Worm (Caenorhabditis elegans): ENCODE measurements around the gene rbm-26.
A peak's percentile ranks its signal among the peaks of the same experiment; 100 is the strongest.

The rbm-26 gene

DNA sequence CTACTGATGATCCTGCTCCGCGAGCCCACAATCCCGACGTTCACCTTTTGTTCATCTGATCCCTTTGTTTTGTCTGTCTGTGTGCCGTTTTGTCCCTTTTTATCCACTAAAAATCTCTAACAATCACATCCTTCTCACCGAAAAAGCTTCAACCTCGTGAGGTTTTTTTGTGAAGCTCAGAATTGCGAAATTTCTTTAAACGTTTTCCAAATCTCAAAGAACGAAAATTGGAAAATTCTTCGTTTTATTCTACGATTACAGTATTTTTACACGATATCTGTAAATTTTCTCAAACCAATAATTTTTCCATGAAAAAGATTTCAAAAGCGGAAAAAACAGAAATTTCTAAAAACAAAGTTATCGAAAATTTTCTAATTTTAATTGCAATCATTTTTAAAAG lies 37.1 kb upstream of the rbm-26 start:
- TF ChIP-seq aly-2 (tag; optimal IDR thresholded peaks at IDR 0.05) (no peak), zag-1 (tag; optimal IDR thresholded peaks at IDR 0.05) (no peak), sea-2 (GFP tag; optimal IDR thresholded peaks at IDR 0.05) (no peak)

DNA sequence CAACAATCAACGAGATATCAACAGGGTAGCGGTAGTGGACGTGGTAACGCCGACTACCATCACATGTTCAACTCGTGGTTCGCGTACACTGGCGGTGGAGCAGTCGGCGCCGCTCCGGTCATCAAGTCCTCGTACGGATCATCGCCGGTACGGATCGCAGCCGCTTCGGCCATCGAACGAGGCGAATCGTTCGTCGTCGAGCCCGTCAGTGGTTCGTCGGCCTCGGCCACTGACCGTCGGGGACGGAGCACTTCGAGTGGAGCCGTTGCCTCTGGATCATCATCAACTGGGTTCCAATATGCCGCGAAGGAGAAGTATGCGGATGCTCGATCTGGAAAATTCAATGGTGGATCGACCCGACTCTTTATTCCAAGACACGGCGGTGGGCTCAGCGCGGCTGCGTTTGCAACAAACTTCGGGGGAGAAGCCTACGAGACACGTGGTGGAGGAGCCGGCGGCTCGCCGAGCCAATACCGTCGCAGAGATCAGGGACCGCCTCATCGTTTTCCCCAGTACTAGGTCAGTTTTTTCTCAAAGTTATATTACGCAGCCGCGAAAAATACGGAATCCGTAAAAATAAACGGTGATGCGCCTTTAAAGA lies 35.9 kb upstream of the rbm-26 start:
- TF ChIP-seq ztf-4 (tag; optimal IDR thresholded peaks at IDR 0.05): no peak
- no peak for TF ChIP-seq elt-2 (tag; optimal IDR thresholded peaks at IDR 0.05)
- no peak for TF ChIP-seq snpc-4 (tag; optimal IDR thresholded peaks at IDR 0.05)
- no peak for TF ChIP-seq unc-39 (tag; optimal IDR thresholded peaks at IDR 0.05)
- no peak for TF ChIP-seq fkh-2 (tag; optimal IDR thresholded peaks at IDR 0.05)
- TF ChIP-seq nhr-237 (tag; optimal IDR thresholded peaks at IDR 0.05): no peak
- TF ChIP-seq nhr-12 (tag; optimal IDR thresholded peaks at IDR 0.05): no peak
- TF ChIP-seq nhr-23 (tag; optimal IDR thresholded peaks at IDR 0.05): no peak
- TF ChIP-seq unc-62 (GFP tag; optimal IDR thresholded peaks at IDR 0.05): no peak
- no peak for TF ChIP-seq nfya-1 (tag; optimal IDR thresholded peaks at IDR 0.05; ENCODE audit: insufficient read depth)
- TF ChIP-seq egl-27 (tag; optimal IDR thresholded peaks at IDR 0.05): no peak
- no peak for TF ChIP-seq lin-39 (tag; optimal IDR thresholded peaks at IDR 0.05)

DNA sequence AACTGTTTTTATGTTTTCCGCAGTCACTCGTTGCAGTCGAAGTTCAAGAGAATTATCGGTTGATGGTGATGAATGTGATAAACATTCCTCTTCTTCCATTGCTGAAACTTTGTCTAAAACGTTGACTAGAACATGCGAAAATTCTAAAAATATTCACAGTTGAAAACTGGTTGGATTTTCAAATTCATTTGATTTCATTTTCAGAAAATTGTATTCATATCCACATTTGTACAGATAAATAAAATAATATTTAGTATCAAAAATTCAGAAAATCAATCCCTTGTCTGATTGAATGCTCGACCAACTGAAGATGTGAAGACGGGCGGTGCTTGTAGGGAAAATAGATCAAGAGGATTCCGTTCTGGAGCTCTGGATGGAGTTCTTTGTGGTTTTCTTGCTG lies 33.6 kb upstream of the rbm-26 start, which contains the start of gene F54E7.9:
Gene F54E7.9 (minus strand): TSS at position 101 of the 400 bp plus-strand sequence.
- TF ChIP-seq sea-2 (GFP tag; optimal IDR thresholded peaks at IDR 0.05): no peak
- no peak for TF ChIP-seq egl-5 (tag; optimal IDR thresholded peaks at IDR 0.05)
- TF ChIP-seq zag-1 (tag; optimal IDR thresholded peaks at IDR 0.05): no peak
- no peak for TF ChIP-seq nhr-77 (tag; optimal IDR thresholded peaks at IDR 0.05)
- TF ChIP-seq nhr-11 (tag; optimal IDR thresholded peaks at IDR 0.05): no peak
- no peak for TF ChIP-seq nfya-1 (tag; optimal IDR thresholded peaks at IDR 0.05; ENCODE audit: insufficient read depth)
- TF ChIP-seq pqm-1 (tag; optimal IDR thresholded peaks at IDR 0.05): no peak
- TF ChIP-seq ZK546.5 (tag; optimal IDR thresholded peaks at IDR 0.05): no peak
- no peak for TF ChIP-seq unc-62 (GFP tag; optimal IDR thresholded peaks at IDR 0.05)
- TF ChIP-seq fkh-2 (tag; optimal IDR thresholded peaks at IDR 0.05): no peak
- no peak for TF ChIP-seq ztf-11 (tag; optimal IDR thresholded peaks at IDR 0.05)
- TF ChIP-seq fkh-10 (GFP tag; optimal IDR thresholded peaks at IDR 0.05): no peak
- no peak for TF ChIP-seq ceh-16 (tag; optimal IDR thresholded peaks at IDR 0.05)
- no peak for TF ChIP-seq nhr-76 (tag; optimal IDR thresholded peaks at IDR 0.05)
- TF ChIP-seq jun-1 (tag; optimal IDR thresholded peaks at IDR 0.05): no peak
- TF ChIP-seq mml-1 (tag; optimal IDR thresholded peaks at IDR 0.05): no peak
- no peak for TF ChIP-seq mdl-1 (tag; optimal IDR thresholded peaks at IDR 0.05)
- no peak for TF ChIP-seq ztf-4 (tag; optimal IDR thresholded peaks at IDR 0.05)
- TF ChIP-seq nhr-237 (tag; optimal IDR thresholded peaks at IDR 0.05): no peak

DNA sequence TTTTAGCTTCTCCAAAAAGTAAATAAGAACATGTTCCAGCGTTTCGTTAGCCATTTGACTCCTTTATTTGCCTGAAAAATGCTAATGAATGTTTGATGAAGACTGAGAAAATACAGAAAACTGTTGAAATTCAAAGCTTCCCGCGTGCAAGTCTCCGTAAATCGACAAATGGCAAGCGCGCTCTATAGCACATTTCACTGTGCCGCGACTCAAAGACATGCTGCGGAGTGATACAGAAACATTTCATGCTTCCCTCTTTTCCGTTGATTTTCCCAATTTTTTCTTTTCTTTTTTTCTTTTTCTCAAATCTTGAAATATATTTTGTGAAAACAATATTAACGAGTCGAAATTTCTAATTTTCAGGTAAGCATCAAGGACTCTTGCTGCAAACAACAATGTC lies 32.4 kb upstream of the rbm-26 start, which contains the start of the genes ska-3 and rps-12:
Gene ska-3 (minus strand): TSS at position 71 of the 400 bp plus-strand sequence.
Gene rps-12 (plus strand): TSS at position 364 of the 400 bp plus-strand sequence.
- TF ChIP-seq nhr-28 (tag; optimal IDR thresholded peaks at IDR 0.05): peak; percentile 42
- peak; percentile 97 for TF ChIP-seq fkh-10 (GFP tag; optimal IDR thresholded peaks at IDR 0.05)
- TF ChIP-seq egl-5 (tag; optimal IDR thresholded peaks at IDR 0.05): peak; percentile 98
- TF ChIP-seq nhr-25 (tag; optimal IDR thresholded peaks at IDR 0.05): peak; percentile 100
- TF ChIP-seq zag-1 (tag; optimal IDR thresholded peaks at IDR 0.05): peak; percentile 70
- peak; percentile 100 for TF ChIP-seq R02D3.7 (tag; optimal IDR thresholded peaks at IDR 0.05)
- peak; percentile 54 for TF ChIP-seq fkh-2 (tag; optimal IDR thresholded peaks at IDR 0.05)
- peak; percentile 94 for TF ChIP-seq snpc-4 (tag; optimal IDR thresholded peaks at IDR 0.05)
- TF ChIP-seq sea-2 (GFP tag; optimal IDR thresholded peaks at IDR 0.05): no peak
- TF ChIP-seq ZK546.5 (tag; optimal IDR thresholded peaks at IDR 0.05): peak; percentile 78
- peak; percentile 38 to 97 (median 91) for TF ChIP-seq elt-3 (tag; optimal IDR thresholded peaks at IDR 0.05)
- peak; percentile 93 for TF ChIP-seq egl-27 (tag; optimal IDR thresholded peaks at IDR 0.05)
- peak; percentile 100 for TF ChIP-seq nhr-23 (tag; optimal IDR thresholded peaks at IDR 0.05)
- peak; percentile 99 for TF ChIP-seq lin-39 (tag; optimal IDR thresholded peaks at IDR 0.05)
- peak; percentile 99 for TF ChIP-seq nfya-1 (tag; optimal IDR thresholded peaks at IDR 0.05; ENCODE audit: insufficient read depth)
- TF ChIP-seq nhr-77 (tag; optimal IDR thresholded peaks at IDR 0.05): peak; percentile 95
- peak; percentile 75 for TF ChIP-seq daf-12 (tag; optimal IDR thresholded peaks at IDR 0.05)
- TF ChIP-seq nhr-43 (tag; optimal IDR thresholded peaks at IDR 0.05; ENCODE audit: poor library complexity, severe bottlenecking): peak; percentile 98
- peak; percentile 100 for TF ChIP-seq lin-15B (tag; optimal IDR thresholded peaks at IDR 0.05)
- TF ChIP-seq elt-2 (tag; optimal IDR thresholded peaks at IDR 0.05): peak; percentile 89
- TF ChIP-seq eor-1 (tag; optimal IDR thresholded peaks at IDR 0.05): no peak
- peak; percentile 95 for TF ChIP-seq ama-1 (optimal IDR thresholded peaks at IDR 0.05)
- TF ChIP-seq unc-39 (tag; optimal IDR thresholded peaks at IDR 0.05): no peak
- no peak for TF ChIP-seq nhr-12 (tag; optimal IDR thresholded peaks at IDR 0.05)
- peak; percentile 90 for TF ChIP-seq fos-1 (tag; optimal IDR thresholded peaks at IDR 0.05)
- peak; percentile 99 for TF ChIP-seq lsy-12 (tag; optimal IDR thresholded peaks at IDR 0.05)
- no peak for TF ChIP-seq aly-2 (tag; optimal IDR thresholded peaks at IDR 0.05)
- TF ChIP-seq pha-4 (tag; optimal IDR thresholded peaks at IDR 0.05): peak; percentile 100
- no peak for TF ChIP-seq ztf-11 (tag; optimal IDR thresholded peaks at IDR 0.05)
- peak; percentile 92 for TF ChIP-seq ztf-4 (tag; optimal IDR thresholded peaks at IDR 0.05)
- peak; percentile 95 for TF ChIP-seq skn-1 (tag; optimal IDR thresholded peaks at IDR 0.05)
- TF ChIP-seq nhr-11 (tag; optimal IDR thresholded peaks at IDR 0.05): peak; percentile 96
- peak; percentile 98 for TF ChIP-seq jun-1 (tag; optimal IDR thresholded peaks at IDR 0.05)
- peak; percentile 63 for TF ChIP-seq nhr-67 (tag; optimal IDR thresholded peaks at IDR 0.05)
- peak; percentile 86 for TF ChIP-seq mdl-1 (tag; optimal IDR thresholded peaks at IDR 0.05)
- TF ChIP-seq elt-1 (tag; optimal IDR thresholded peaks at IDR 0.05): peak; percentile 93
- TF ChIP-seq ceh-82 (tag; optimal IDR thresholded peaks at IDR 0.05): peak; percentile 95
- no peak for TF ChIP-seq nhr-237 (tag; optimal IDR thresholded peaks at IDR 0.05)
- no peak for TF ChIP-seq ceh-16 (tag; optimal IDR thresholded peaks at IDR 0.05)

Data from whole organism, L3 larva.